Fruit fly (Drosophila melanogaster) whole organism, prepupa: Measurements from ENCODE around the gene CG11085.

Experiments
- Blimp-1 ChIP-seq: fragments of 200-800 bp; sonication (Bioruptor generic); optimal IDR thresholded peaks from 3 replicates; lab custom pipeline; 2017; ENCODE audit warnings: missing biosample characterization, missing genetic modification characterization, mild to moderate bottlenecking, moderate library complexity, missing genetic modification reagents
- CG10631 ChIP-seq: fragments of 200-800 bp; sonication (Bioruptor generic); optimal IDR thresholded peaks from 2 replicates; lab custom pipeline; 2016; ENCODE audit warnings: missing biosample characterization, missing genetic modification characterization
- CG11762 ChIP-seq: fragments of 200-800 bp; sonication (Bioruptor generic); optimal IDR thresholded peaks from 3 replicates; lab custom pipeline; 2016; ENCODE audit warnings: missing biosample characterization, missing genetic modification characterization; ENCODE audit not compliant: insufficient read depth
- CG11902 ChIP-seq: fragments of 200-800 bp; sonication (Bioruptor generic); optimal IDR thresholded peaks from 3 replicates; lab custom pipeline; 2016; ENCODE audit warnings: missing biosample characterization, missing genetic modification characterization
- CG15336 ChIP-seq: fragments of 200-800 bp; sonication (Bioruptor generic); IDR thresholded peaks from 2 replicates; pipeline ENCODE4 v1.3.6; 2022; ENCODE audit warnings: missing biosample characterization, missing genetic modification characterization
- CG16779 ChIP-seq: fragments of 200-800 bp; sonication (Bioruptor generic); optimal IDR thresholded peaks from 3 replicates; lab custom pipeline; 2017; ENCODE audit warnings: missing biosample characterization, mild to moderate bottlenecking, missing genetic modification characterization
- CG3032 ChIP-seq: fragments of 200-800 bp; optimal IDR thresholded peaks from 2 replicates; lab custom pipeline; 2019; ENCODE audit warnings: missing biosample characterization, mild to moderate bottlenecking, missing genetic modification characterization, moderate library complexity
- CG31627 ChIP-seq: fragments of 200-800 bp; sonication (Bioruptor generic); optimal IDR thresholded peaks from 3 replicates; lab custom pipeline; 2016; ENCODE audit warnings: missing biosample characterization, missing genetic modification characterization
- CG3919 ChIP-seq: fragments of 200-800 bp; sonication (Bioruptor generic); optimal IDR thresholded peaks from 3 replicates; lab custom pipeline; 2016; ENCODE audit warnings: missing biosample characterization, missing genetic modification characterization
- CG4318 ChIP-seq: fragments of 200-800 bp; sonication (Bioruptor generic); optimal IDR thresholded peaks from 3 replicates; lab custom pipeline; 2017; ENCODE audit warnings: missing biosample characterization, mild to moderate bottlenecking, missing genetic modification characterization
- CG6163 ChIP-seq: fragments of 200-800 bp; sonication (Bioruptor generic); IDR thresholded peaks from 3 replicates; pipeline ENCODE4 v1.3.6; 2022; ENCODE audit warnings: missing biosample characterization, missing genetic modification characterization
- CG6808 ChIP-seq: fragments of 200-800 bp; sonication (Bioruptor generic); optimal IDR thresholded peaks from 3 replicates; lab custom pipeline; 2017; ENCODE audit warnings: missing biosample characterization, missing genetic modification characterization, mild to moderate bottlenecking, moderate library complexity, missing genetic modification reagents
- CG6854 ChIP-seq: fragments of 200-800 bp; sonication (Bioruptor generic); optimal IDR thresholded peaks from 2 replicates; lab custom pipeline; 2017; ENCODE audit warnings: missing biosample characterization, mild to moderate bottlenecking, missing genetic modification characterization
- CG7368 ChIP-seq: fragments of 200-800 bp; sonication (Bioruptor generic); optimal IDR thresholded peaks from 3 replicates; lab custom pipeline; 2016; ENCODE audit warnings: missing biosample characterization, missing genetic modification characterization
- CG8119 ChIP-seq: fragments of 200-800 bp; sonication (Bioruptor generic); IDR thresholded peaks from 3 replicates; pipeline ENCODE4 v1.3.6; 2022; ENCODE audit warnings: missing biosample characterization, missing genetic modification characterization
- CG8319 ChIP-seq: fragments of 200-800 bp; sonication (Bioruptor generic); optimal IDR thresholded peaks from 3 replicates; lab custom pipeline; 2016; ENCODE audit warnings: missing biosample characterization, missing genetic modification characterization
- Eip75B ChIP-seq: fragments of 200-800 bp; sonication (Bioruptor generic); optimal IDR thresholded peaks from 3 replicates; lab custom pipeline; 2016; ENCODE audit warnings: missing biosample characterization, missing genetic modification characterization
- Eip78C ChIP-seq: fragments of 200-800 bp; sonication (Bioruptor generic); peaks from one replicate; lab custom pipeline; 2016; ENCODE audit warnings: missing biosample characterization, missing genetic modification characterization
- Eip93F ChIP-seq: fragments of 200-800 bp; sonication (Bioruptor generic); optimal IDR thresholded peaks from 2 replicates; lab custom pipeline; 2016; ENCODE audit warnings: missing biosample characterization, mild to moderate bottlenecking, missing genetic modification characterization
- Ets21C ChIP-seq: fragments of 200-800 bp; sonication (Bioruptor generic); optimal IDR thresholded peaks from 3 replicates; lab custom pipeline; 2016; ENCODE audit warnings: missing biosample characterization, missing genetic modification characterization
- Gug ChIP-seq: fragments of 200-800 bp; sonication (Bioruptor generic); IDR thresholded peaks from 2 replicates; pipeline ENCODE4 v1.3.6; 2022; ENCODE audit warnings: missing biosample characterization, missing genetic modification characterization
- Hr38 ChIP-seq: sonication (Bioruptor generic); optimal IDR thresholded peaks from 2 replicates; lab custom pipeline; 2016; ENCODE audit warnings: missing biosample characterization, missing genetic modification characterization
- Lpt ChIP-seq: fragments of 200-800 bp; sonication (Bioruptor generic); optimal IDR thresholded peaks from 3 replicates; lab custom pipeline; 2016; ENCODE audit warnings: missing biosample characterization, missing genetic modification characterization
- OdsH ChIP-seq: fragments of 200-800 bp; sonication (Bioruptor generic); optimal IDR thresholded peaks from 3 replicates; lab custom pipeline; 2016; ENCODE audit warnings: missing biosample characterization, missing genetic modification characterization
- Smox ChIP-seq: fragments of 200-800 bp; sonication (Bioruptor generic); optimal IDR thresholded peaks from 3 replicates; lab custom pipeline; 2016; ENCODE audit warnings: missing biosample characterization, missing genetic modification characterization
- Sox102F ChIP-seq: fragments of 200-800 bp; sonication (Bioruptor generic); optimal IDR thresholded peaks from 2 replicates; lab custom pipeline; 2016; ENCODE audit warnings: missing biosample characterization, mild to moderate bottlenecking, missing genetic modification characterization
- acj6 ChIP-seq: fragments of 200-800 bp; sonication (Bioruptor generic); optimal IDR thresholded peaks from 3 replicates; lab custom pipeline; 2016; ENCODE audit warnings: missing biosample characterization, missing genetic modification characterization
- dac ChIP-seq: fragments of 200-800 bp; sonication (Bioruptor generic); optimal IDR thresholded peaks from 2 replicates; lab custom pipeline; 2017; ENCODE audit warnings: missing biosample characterization, mild to moderate bottlenecking, missing genetic modification characterization
- dsx ChIP-seq: fragments of 200-800 bp; optimal IDR thresholded peaks from 3 replicates; lab custom pipeline; 2019; ENCODE audit warnings: missing biosample characterization, mild to moderate bottlenecking, missing genetic modification characterization, moderate library complexity; ENCODE audit not compliant: poor library complexity, severe bottlenecking
- eg ChIP-seq: fragments of 200-800 bp; sonication (Bioruptor generic); IDR thresholded peaks from 3 replicates; pipeline ENCODE4 v1.3.6; 2022; ENCODE audit warnings: missing biosample characterization, missing genetic modification characterization
- esn ChIP-seq: fragments of 200-800 bp; sonication (Bioruptor generic); optimal IDR thresholded peaks from 2 replicates; lab custom pipeline; 2016; ENCODE audit warnings: missing biosample characterization, mild to moderate bottlenecking, missing genetic modification characterization, moderate library complexity
- fd85E ChIP-seq: fragments of 200-800 bp; sonication (Bioruptor generic); optimal IDR thresholded peaks from 3 replicates; lab custom pipeline; 2016; ENCODE audit warnings: missing biosample characterization, missing genetic modification characterization
- fkh ChIP-seq: fragments of 200-800 bp; sonication (Bioruptor generic); optimal IDR thresholded peaks from 3 replicates; lab custom pipeline; 2017; ENCODE audit warnings: missing biosample characterization, mild to moderate bottlenecking, missing genetic modification characterization, moderate library complexity
- lz ChIP-seq: fragments of 200-800 bp; sonication (Bioruptor generic); optimal IDR thresholded peaks from 3 replicates; lab custom pipeline; 2016; ENCODE audit warnings: missing biosample characterization, missing genetic modification characterization
- pdm3 ChIP-seq: fragments of 200-800 bp; sonication (Bioruptor generic); optimal IDR thresholded peaks from 3 replicates; lab custom pipeline; 2016; ENCODE audit warnings: missing biosample characterization, missing genetic modification characterization
- salr ChIP-seq, 2 experiments: fragments of 200-800 bp; sonication (Bioruptor generic); optimal IDR thresholded peaks; 3 replicates each; lab custom pipeline; 2016 to 2018; ENCODE audit warnings: missing biosample characterization in 2 of 2, missing genetic modification characterization in 2 of 2, mild to moderate bottlenecking in 1 of 2
- ss ChIP-seq, 2 experiments: fragments of 200-800 bp; sonication (Bioruptor generic); optimal IDR thresholded peaks; 2 replicates in 1 of 2; 3 replicates in 1 of 2; lab custom pipeline; 2017 to 2018; ENCODE audit warnings: mild to moderate bottlenecking in 2 of 2, missing biosample characterization in 2 of 2, missing genetic modification characterization in 2 of 2, moderate library complexity in 1 of 2
- svp ChIP-seq: fragments of 200-800 bp; sonication (Bioruptor generic); peaks from one replicate; lab custom pipeline; 2016; ENCODE audit warnings: missing biosample characterization, missing genetic modification characterization
- topi ChIP-seq: fragments of 200-800 bp; sonication (Bioruptor generic); optimal IDR thresholded peaks from 3 replicates; lab custom pipeline; 2016; ENCODE audit warnings: missing biosample characterization, missing genetic modification characterization
- vri ChIP-seq: fragments of 200-800 bp; sonication (Bioruptor generic); optimal IDR thresholded peaks from 3 replicates; lab custom pipeline; 2016; ENCODE audit warnings: missing biosample characterization, mild to moderate bottlenecking, missing genetic modification characterization

The CG11085 gene

DNA sequence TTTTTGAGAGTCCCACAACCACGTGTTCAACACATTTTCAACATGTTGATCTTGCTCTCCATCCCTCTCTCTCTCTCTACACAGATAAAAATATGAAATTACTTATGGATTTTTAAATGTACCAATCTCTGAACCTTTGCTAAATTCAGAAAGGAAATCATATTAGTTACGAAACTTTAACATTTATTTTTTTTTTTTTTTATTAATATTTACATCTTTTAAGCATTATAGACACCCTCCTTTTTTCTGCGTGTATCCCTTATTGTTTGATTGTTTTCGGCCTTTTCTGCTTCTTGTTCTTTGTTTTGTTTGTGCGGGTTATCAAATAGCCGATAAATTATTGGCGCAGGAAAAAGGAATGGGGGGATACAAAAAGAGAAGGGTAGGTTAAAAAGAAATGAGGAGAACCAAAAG lies 50.4 kb downstream of the CG11085 start (continued):
- TF ChIP-seq Blimp-1 (GFP tag; lab: Kevin White, UChicago): peak; percentile 76
- TF ChIP-seq CG8319: peak; percentile 64
- TF ChIP-seq CG15336 (GFP tag; lab: Robert Waterston, UW): peak; percentile 73
- peak; percentile 28 to 65 for TF ChIP-seq salr (GFP tag; optimal IDR thresholded peaks at IDR 0.05; lab: Kevin White, UChicago)
- TF ChIP-seq dac (GFP tag; lab: Kevin White, UChicago): no peak
- TF ChIP-seq esn: peak; percentile 95
- TF ChIP-seq Lpt (GFP tag; lab: Kevin White, UChicago): peak; percentile 73
- peak; percentile 70 for TF ChIP-seq CG6808 (GFP tag; lab: Kevin White, UChicago)
- peak; percentile 69 for TF ChIP-seq CG7368 (GFP tag; lab: Kevin White, UChicago)
- TF ChIP-seq CG3032: peak; percentile 87
- TF ChIP-seq Hr38 (GFP tag; lab: Kevin White, UChicago): no peak
- TF ChIP-seq acj6 (GFP tag; lab: Kevin White, UChicago): peak; percentile 78
- TF ChIP-seq CG31627: peak; percentile 84
- TF ChIP-seq CG8119 (GFP tag; lab: Robert Waterston, UW): peak; percentile 82
- TF ChIP-seq eg: peak; percentile 87
- TF ChIP-seq ss (GFP tag; optimal IDR thresholded peaks at IDR 0.05; lab: Kevin White, UChicago): peak; percentile 77 to 83
- peak; percentile 91 for TF ChIP-seq Smox (GFP tag; lab: Kevin White, UChicago)
- peak; percentile 87 for TF ChIP-seq CG6163 (GFP tag; lab: Robert Waterston, UW)
- TF ChIP-seq CG11762: peak; percentile 61
- TF ChIP-seq Eip93F (GFP tag; lab: Kevin White, UChicago): peak; percentile 58
- TF ChIP-seq dsx: peak; percentile 89
- peak; percentile 87 for TF ChIP-seq lz (GFP tag; lab: Kevin White, UChicago)
- peak; percentile 91 for TF ChIP-seq CG10631 (GFP tag; lab: Kevin White, UChicago)
- TF ChIP-seq CG6854 (GFP tag; lab: Kevin White, UChicago): peak; percentile 77
- peak; percentile 93 for TF ChIP-seq topi (GFP tag; lab: Kevin White, UChicago)
- peak; percentile 80 for TF ChIP-seq pdm3 (GFP tag; lab: Kevin White, UChicago)
- peak; percentile 8 for TF ChIP-seq CG4318 (GFP tag; lab: Kevin White, UChicago)
- TF ChIP-seq Eip75B (GFP tag; lab: Kevin White, UChicago): peak; percentile 83
- peak; percentile 66 for TF ChIP-seq Gug (GFP tag; lab: Robert Waterston, UW)
- peak; percentile 63 for TF ChIP-seq CG16779 (tag; lab: Kevin White, UChicago)
- peak; percentile 95 for TF ChIP-seq Eip78C (GFP tag; lab: Kevin White, UChicago)
- peak; percentile 85 for TF ChIP-seq CG3919 (GFP tag; lab: Kevin White, UChicago)

DNA sequence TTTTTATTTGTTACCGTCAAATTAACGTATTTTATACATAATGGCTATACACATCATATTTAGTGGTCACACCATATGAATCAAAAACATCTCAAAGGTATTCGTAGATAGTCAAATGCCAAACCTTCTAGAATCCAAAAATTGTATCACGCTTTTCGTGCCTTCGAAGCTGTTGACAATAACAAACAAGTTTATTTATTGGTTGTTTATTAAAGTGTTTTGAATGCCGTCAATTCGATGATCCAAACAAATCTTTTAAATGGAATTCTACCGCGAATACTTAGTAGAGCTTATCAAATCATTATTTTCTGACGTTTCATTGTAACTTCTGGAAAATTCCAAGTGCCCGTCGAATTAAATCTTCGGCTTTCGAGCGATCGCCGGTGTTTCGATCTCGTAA lies 50.9 kb downstream of the CG11085 start:
- TF ChIP-seq fd85E (GFP tag; lab: Kevin White, UChicago) (no peak), Ets21C (no peak), OdsH (no peak), acj6 (GFP tag; lab: Kevin White, UChicago) (no peak), CG11902 (no peak), CG3919 (GFP tag; lab: Kevin White, UChicago) (no peak)

DNA sequence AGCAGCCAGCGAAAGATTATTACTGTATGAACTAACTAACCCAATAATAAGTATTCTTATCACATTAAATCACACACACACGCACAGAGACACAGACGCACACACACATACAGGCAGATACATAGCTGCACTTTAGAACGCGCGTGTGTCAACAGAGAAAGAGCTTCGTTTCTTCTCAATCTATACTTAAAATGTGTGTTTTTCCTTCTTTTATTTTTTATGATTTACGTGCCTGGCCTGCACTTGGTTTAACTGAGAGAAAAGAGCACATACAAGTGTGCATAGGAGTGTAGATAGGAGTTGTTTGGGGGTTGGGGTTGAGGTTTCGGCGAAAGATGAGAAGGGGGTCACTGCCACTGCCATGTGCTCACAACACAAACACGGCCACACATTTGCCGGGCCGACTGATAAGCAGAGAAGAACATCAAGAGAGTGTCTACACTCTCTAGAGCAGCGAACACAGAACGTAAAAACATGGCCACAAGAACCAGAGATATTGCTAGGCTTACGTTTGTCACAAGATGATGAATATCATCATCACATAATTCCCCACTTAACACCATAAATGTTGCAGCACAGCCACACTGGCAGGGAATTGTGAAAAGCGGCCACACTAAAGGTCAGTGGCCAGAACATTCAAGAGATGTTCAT lies 51.6 kb downstream of the CG11085 start:
- TF ChIP-seq ss (GFP tag; optimal IDR thresholded peaks at IDR 0.05; lab: Kevin White, UChicago) (peak; percentile 26 to 61), Hr38 (GFP tag; lab: Kevin White, UChicago) (no peak), dsx (peak; percentile 10), fkh (peak; percentile 71), CG6163 (GFP tag; lab: Robert Waterston, UW) (peak; percentile 10; the same call in 1 of the 3 replicates), Gug (GFP tag; lab: Robert Waterston, UW) (no peak), CG6808 (GFP tag; lab: Kevin White, UChicago) (peak; percentile 31), svp (peak; percentile 89), CG15336 (GFP tag; lab: Robert Waterston, UW) (peak; percentile 28; the same call in 1 of the 2 replicates), Eip78C (GFP tag; lab: Kevin White, UChicago) (peak; percentile 58), Sox102F (GFP tag; lab: Kevin White, UChicago) (no peak), vri (GFP tag; lab: Kevin White, UChicago) (peak; percentile 47)
